Worm (Caenorhabditis elegans) whole organism, early embryonic: ENCODE measurements around the gene K05F6.4.

Experiments used
- B0310.2 ChIP-seq: sonication (generic microtip); optimal IDR thresholded peaks from 2 replicates; lab custom pipeline; 2016; ENCODE audit warnings: mild to moderate bottlenecking, missing genetic modification characterization, missing compliant biosample characterization
- F13C5.2 ChIP-seq: sonication (generic microtip); optimal IDR thresholded peaks from 2 replicates; lab custom pipeline; 2017; ENCODE audit warnings: mild to moderate bottlenecking, missing genetic modification characterization, inconsistent platforms, missing compliant biosample characterization
- aly-1 ChIP-seq: sonication (generic microtip); optimal IDR thresholded peaks from 2 replicates; lab custom pipeline; 2016; ENCODE audit warnings: missing genetic modification characterization, missing compliant biosample characterization
- ama-1 ChIP-seq: fragments of 150-350 bp; optimal IDR thresholded peaks from 2 replicates; lab custom pipeline; 2014
- ceh-36 ChIP-seq: sonication (generic microtip); optimal IDR thresholded peaks from 2 replicates; lab custom pipeline; 2016; ENCODE audit warnings: missing genetic modification characterization, inconsistent platforms, missing compliant biosample characterization
- flt-1 ChIP-seq: fragments of 200-800 bp; sonication (Bioruptor generic); IDR thresholded peaks from 2 replicates; pipeline ENCODE4 v1.3.6; 2022; ENCODE audit warnings: missing genetic modification characterization, missing compliant biosample characterization
- hmbx-1 ChIP-seq: sonication (generic microtip); optimal IDR thresholded peaks from 2 replicates; lab custom pipeline; 2016; ENCODE audit warnings: mild to moderate bottlenecking, missing genetic modification characterization, missing compliant biosample characterization
- sea-1 ChIP-seq: fragments of 200-800 bp; sonication (Bioruptor generic); conservative IDR thresholded peaks from 2 replicates; pipeline ENCODE4 v1.3.6; 2022; ENCODE audit warnings: missing genetic modification characterization, missing compliant biosample characterization
- tbx-37 ChIP-seq: fragments of 200-800 bp; sonication (Bioruptor generic); conservative IDR thresholded peaks from 2 replicates; pipeline ENCODE4 v1.3.6; 2022; ENCODE audit warnings: missing genetic modification reagents, missing genetic modification characterization, missing compliant biosample characterization

ce11 chrII:1525498-1525897, 17.8 kb upstream of the K05F6.4 start, which contains the start of gene Y51H7BR.7:
- TF ChIP-seq sea-1 (GFP tag; lab: Robert Waterston, UW), result no peak
- no peak for TF ChIP-seq F13C5.2
- TF ChIP-seq ama-1, result no peak
- TF ChIP-seq aly-1 (tag; lab: Kevin White, UChicago), result no peak
- no peak for TF ChIP-seq flt-1 (GFP tag; lab: Robert Waterston, UW)
- TF ChIP-seq B0310.2 (tag; lab: Kevin White, UChicago), result no peak
- TF ChIP-seq hmbx-1, result no peak
- TF ChIP-seq tbx-37 (GFP tag; lab: Robert Waterston, UW), result no peak
- TF ChIP-seq ceh-36 (tag; lab: Kevin White, UChicago), result no peak
